Fruit fly (Drosophila melanogaster): Measurements from ENCODE around the gene VhaAC39-2.

The VhaAC39-2 gene

DNA sequence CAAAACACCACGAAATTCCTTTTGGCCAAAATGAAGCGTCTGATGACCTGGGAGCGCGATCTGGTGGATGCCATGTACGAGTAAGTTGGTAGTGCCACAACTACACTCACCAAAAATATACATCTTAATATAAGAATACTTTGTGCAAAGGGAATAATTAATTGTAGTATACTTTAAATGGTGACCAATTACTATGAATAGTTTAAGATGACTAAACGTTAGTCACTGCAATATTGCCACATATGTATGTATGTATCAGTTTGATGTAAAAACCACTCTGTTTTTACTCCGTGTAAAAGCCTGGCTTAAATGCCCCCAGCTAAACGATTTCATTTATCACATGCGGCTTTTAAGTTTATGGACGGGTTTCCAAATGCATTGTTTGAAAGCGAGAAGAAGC, 15.6 kb upstream of the VhaAC39-2 start (continued):
- TF ChIP-seq CG17829 (tag; optimal IDR thresholded peaks at IDR 0.05), result no peak
- no peak for TF ChIP-seq CG11398 (GFP tag; optimal IDR thresholded peaks at IDR 0.05)
- TF ChIP-seq caup (GFP tag; optimal IDR thresholded peaks at IDR 0.05; ENCODE audit: severe bottlenecking), result no peak
- no peak for TF ChIP-seq Bgb (GFP tag; IDR thresholded peaks at IDR 0.05; ENCODE audit: partially characterized antibody)
- no peak for TF ChIP-seq CG32532 (GFP tag; IDR thresholded peaks at IDR 0.05)
- no peak for TF ChIP-seq pros (GFP tag; optimal IDR thresholded peaks at IDR 0.05)
- no peak for TF ChIP-seq CG1024 (GFP tag; IDR thresholded peaks at IDR 0.05)
- TF ChIP-seq CG12659 (GFP tag; optimal IDR thresholded peaks at IDR 0.05), result peak; percentile 23
- TF ChIP-seq CG31365 (tag; optimal IDR thresholded peaks at IDR 0.05), result no peak
- no peak for TF ChIP-seq crol (GFP tag; IDR thresholded peaks at IDR 0.05)
- TF ChIP-seq exex (tag; optimal IDR thresholded peaks at IDR 0.05), result no peak
- TF ChIP-seq CG32772 (GFP tag; IDR thresholded peaks at IDR 0.05), result no peak
- no peak for TF ChIP-seq mam (GFP tag; optimal IDR thresholded peaks at IDR 0.05)
- peak; percentile 64 for TF ChIP-seq CG2678 (tag; optimal IDR thresholded peaks at IDR 0.05)
- TF ChIP-seq pita (GFP tag; optimal IDR thresholded peaks at IDR 0.05), result no peak
- TF ChIP-seq tx (GFP tag; optimal IDR thresholded peaks at IDR 0.05), result no peak
- peak; percentile 18 for TF ChIP-seq CG9437 (GFP tag; optimal IDR thresholded peaks at IDR 0.05)
- TF ChIP-seq psq (GFP tag; optimal IDR thresholded peaks at IDR 0.05), result no peak
- TF ChIP-seq dmrt99B (tag; optimal IDR thresholded peaks at IDR 0.05), result peak; percentile 2
- TF ChIP-seq slp2 (GFP tag; optimal IDR thresholded peaks at IDR 0.05), result no peak
- peak; percentile 57 for TF ChIP-seq ewg (GFP tag; optimal IDR thresholded peaks at IDR 0.05)
- TF ChIP-seq CG9609 (GFP tag; optimal IDR thresholded peaks at IDR 0.05), result no peak
- TF ChIP-seq Deaf1 (tag; optimal IDR thresholded peaks at IDR 0.05), result no peak
- TF ChIP-seq corto (GFP tag; optimal IDR thresholded peaks at IDR 0.05), result no peak
- no peak for TF ChIP-seq CG1792 (GFP tag; optimal IDR thresholded peaks at IDR 0.05)
- TF ChIP-seq Hmx (GFP tag; optimal IDR thresholded peaks at IDR 0.05), result no peak
- no peak for TF ChIP-seq CG2889 (GFP tag; IDR thresholded peaks at IDR 0.05)
- TF ChIP-seq CG1647 (GFP tag; optimal IDR thresholded peaks at IDR 0.05), result no peak
- peak; percentile 60; the same call in 1 of the 2 replicates for TF ChIP-seq ap (GFP tag; IDR thresholded peaks at IDR 0.05)

DNA sequence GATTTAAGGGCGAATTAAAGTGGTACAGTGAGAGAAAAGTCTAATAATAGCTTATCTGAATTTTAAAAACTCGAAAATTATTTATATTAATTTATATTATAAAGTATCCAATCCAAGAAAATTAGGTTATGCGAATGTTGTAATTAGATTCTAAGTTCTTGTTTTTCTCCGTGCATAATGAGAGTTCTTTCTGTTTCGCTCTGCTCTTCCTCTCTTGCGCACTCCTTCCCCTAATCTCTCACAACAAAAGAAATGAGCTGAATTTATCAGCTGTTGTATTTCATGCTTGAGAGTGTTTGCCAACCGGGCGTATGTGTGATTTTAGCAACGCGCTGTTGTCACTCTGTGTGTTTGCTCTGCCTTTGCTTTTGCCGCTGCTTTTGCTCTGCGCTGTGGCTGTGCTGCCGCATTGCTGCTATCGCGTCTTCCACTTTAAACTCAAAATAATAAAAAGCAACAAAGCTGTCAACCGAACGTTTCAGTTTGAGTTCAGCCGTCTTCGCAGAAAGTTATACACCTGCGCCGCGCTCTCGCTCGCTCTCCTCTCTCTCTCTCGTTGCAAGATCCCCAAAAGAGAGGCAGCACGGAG, 14.4 kb upstream of the VhaAC39-2 start, which contains the start of gene CG46310:
Gene CG46310 (plus strand): TSS at position 481 of the 589 bp plus-strand sequence.
- no peak for TF ChIP-seq CG17912 (GFP tag; optimal IDR thresholded peaks at IDR 0.05)
- peak; percentile 57 for TF ChIP-seq Nf-YA (GFP tag; IDR thresholded peaks at IDR 0.05)
- no peak for TF ChIP-seq br (optimal IDR thresholded peaks at IDR 0.05)
- no peak for TF ChIP-seq Jarid2 (GFP tag; optimal IDR thresholded peaks at IDR 0.05)
- TF ChIP-seq az2 (GFP tag; optimal IDR thresholded peaks at IDR 0.05), result peak; percentile 55
- TF ChIP-seq tna (GFP tag; IDR thresholded peaks at IDR 0.05; ENCODE audit: partially characterized antibody), result no peak
- peak; percentile 47 for TF ChIP-seq nau (GFP tag; optimal IDR thresholded peaks at IDR 0.05)
- TF ChIP-seq wdn (GFP tag; IDR thresholded peaks at IDR 0.05), result peak; percentile 83
- TF ChIP-seq nerfin-2 (GFP tag; IDR thresholded peaks at IDR 0.05; ENCODE audit: partially characterized antibody), result no peak
- TF ChIP-seq bigmax (GFP tag; optimal IDR thresholded peaks at IDR 0.05), result no peak
- peak; percentile 49; the same call in 1 of the 2 replicates for TF ChIP-seq bbx (GFP tag; IDR thresholded peaks at IDR 0.05; ENCODE audit: partially characterized antibody)
- TF ChIP-seq HHEX (GFP tag; optimal IDR thresholded peaks at IDR 0.05), result peak; percentile 66
- TF ChIP-seq Myb (GFP tag; optimal IDR thresholded peaks at IDR 0.05), result no peak
- TF ChIP-seq abd-A (tag; optimal IDR thresholded peaks at IDR 0.05), result no peak
- peak; percentile 89 for TF ChIP-seq Hmr (GFP tag; optimal IDR thresholded peaks at IDR 0.05)
- peak in 1 of 2 experiments; percentile 44 for TF ChIP-seq crp (GFP tag; optimal IDR thresholded peaks at IDR 0.05)
- TF ChIP-seq ci (GFP tag; IDR thresholded peaks at IDR 0.05), result peak; percentile 56
- no peak for TF ChIP-seq CG13894 (tag; optimal IDR thresholded peaks at IDR 0.05)
- TF ChIP-seq Hmx (GFP tag; optimal IDR thresholded peaks at IDR 0.05), result no peak
- no peak for TF ChIP-seq CG3838 (GFP tag; optimal IDR thresholded peaks at IDR 0.05)
- peak; percentile 61 for TF ChIP-seq CG15269 (tag; optimal IDR thresholded peaks at IDR 0.05)
- TF ChIP-seq fd3F (GFP tag; optimal IDR thresholded peaks at IDR 0.05), result peak; percentile 40
- no peak for TF ChIP-seq CG10431 (GFP tag; optimal IDR thresholded peaks at IDR 0.05)

All from whole organism, embryonic.